Worm (Caenorhabditis elegans) whole organism, L3 larva: ENCODE results near the gene pqn-67.

Experiments used
- ZK546.5 ChIP-seq: sonication (generic microtip); optimal IDR thresholded peaks from 2 replicates; lab custom pipeline; 2017; ENCODE audit warnings: missing biosample characterization, missing genetic modification characterization
- aly-2 ChIP-seq: fragments of 150-350 bp; optimal IDR thresholded peaks from 2 replicates; lab custom pipeline; 2014; ENCODE audit warnings: missing biosample characterization, missing genetic modification characterization
- ama-1 ChIP-seq: fragments of 150-350 bp; optimal IDR thresholded peaks from 2 replicates; lab custom pipeline; 2018
- ceh-9 ChIP-seq: sonication (generic microtip); optimal IDR thresholded peaks from 2 replicates; lab custom pipeline; 2018; ENCODE audit warnings: missing biosample characterization, missing genetic modification characterization
- daf-12 ChIP-seq: fragments of 150-350 bp; optimal IDR thresholded peaks from 2 replicates; lab custom pipeline; 2014; ENCODE audit warnings: missing biosample characterization, missing genetic modification reagents, missing genetic modification characterization
- egl-5 ChIP-seq: fragments of 150-350 bp; optimal IDR thresholded peaks from 2 replicates; lab custom pipeline; 2017; ENCODE audit warnings: missing biosample characterization, missing genetic modification reagents, missing genetic modification characterization, inconsistent platforms
- elt-1 ChIP-seq: fragments of 150-350 bp; optimal IDR thresholded peaks from 2 replicates; lab custom pipeline; 2014; ENCODE audit warnings: missing biosample characterization, missing genetic modification characterization
- elt-2 ChIP-seq: sonication (generic microtip); optimal IDR thresholded peaks from 2 replicates; lab custom pipeline; 2016; ENCODE audit warnings: missing genetic modification reagents, mild to moderate bottlenecking, missing genetic modification characterization, missing compliant biosample characterization
- eor-1 ChIP-seq, 2 experiments: fragments of 150-350 bp; optimal IDR thresholded peaks; 2 replicates each; lab custom pipeline; 2014 to 2018; ENCODE audit warnings: missing biosample characterization in 2 of 2, missing genetic modification characterization in 2 of 2
- fkh-2 ChIP-seq: fragments of 150-350 bp; optimal IDR thresholded peaks from 2 replicates; lab custom pipeline; 2014; ENCODE audit warnings: missing biosample characterization, missing genetic modification reagents, missing genetic modification characterization
- hmg-11 ChIP-seq: sonication (generic microtip); optimal IDR thresholded peaks from 2 replicates; lab custom pipeline; 2016; ENCODE audit warnings: missing genetic modification characterization, missing compliant biosample characterization
- jun-1 ChIP-seq: fragments of 150-350 bp; optimal IDR thresholded peaks from 2 replicates; lab custom pipeline; 2014; ENCODE audit warnings: missing biosample characterization, missing genetic modification reagents, missing genetic modification characterization
- lin-15B ChIP-seq: fragments of 150-350 bp; optimal IDR thresholded peaks from 2 replicates; lab custom pipeline; 2014; ENCODE audit warnings: missing biosample characterization, missing genetic modification characterization
- lin-39 ChIP-seq: fragments of 150-350 bp; optimal IDR thresholded peaks from 2 replicates; lab custom pipeline; 2018; ENCODE audit warnings: missing biosample characterization, missing genetic modification reagents, missing genetic modification characterization
- lsy-12 ChIP-seq: sonication (generic microtip); optimal IDR thresholded peaks from 2 replicates; lab custom pipeline; 2016; ENCODE audit warnings: mild to moderate bottlenecking, missing genetic modification characterization, missing compliant biosample characterization
- mml-1 ChIP-seq: fragments of 150-350 bp; sonication (generic microtip); optimal IDR thresholded peaks from 3 replicates; lab custom pipeline; 2014; ENCODE audit warnings: missing biosample characterization, missing genetic modification characterization
- nfya-1 ChIP-seq: sonication (generic microtip); optimal IDR thresholded peaks from 2 replicates; lab custom pipeline; 2017; ENCODE audit warnings: missing genetic modification characterization, mild to moderate bottlenecking, missing compliant biosample characterization, antibody characterized with exemption, moderate library complexity; ENCODE audit not compliant: insufficient read depth
- nhr-11 ChIP-seq: fragments of 150-350 bp; optimal IDR thresholded peaks from 2 replicates; lab custom pipeline; 2014; ENCODE audit warnings: missing biosample characterization, missing genetic modification characterization
- nhr-12 ChIP-seq: fragments of 150-350 bp; optimal IDR thresholded peaks from 2 replicates; lab custom pipeline; 2014; ENCODE audit warnings: missing biosample characterization, missing genetic modification characterization
- nhr-23 ChIP-seq: fragments of 150-350 bp; optimal IDR thresholded peaks from 2 replicates; lab custom pipeline; 2014; ENCODE audit warnings: missing biosample characterization, missing genetic modification reagents, missing genetic modification characterization
- nhr-237 ChIP-seq: fragments of 150-350 bp; optimal IDR thresholded peaks from 2 replicates; lab custom pipeline; 2014; ENCODE audit warnings: missing biosample characterization, missing genetic modification characterization
- nhr-25 ChIP-seq: sonication (generic microtip); optimal IDR thresholded peaks from 2 replicates; lab custom pipeline; 2017; ENCODE audit warnings: missing biosample characterization, missing genetic modification characterization
- nhr-28 ChIP-seq: fragments of 150-350 bp; optimal IDR thresholded peaks from 2 replicates; lab custom pipeline; 2014; ENCODE audit warnings: missing biosample characterization, missing genetic modification characterization
- nhr-43 ChIP-seq: sonication (generic microtip); optimal IDR thresholded peaks from 2 replicates; lab custom pipeline; 2016; ENCODE audit warnings: mild to moderate bottlenecking, missing genetic modification characterization, missing compliant biosample characterization; ENCODE audit not compliant: poor library complexity, severe bottlenecking
- nhr-76 ChIP-seq: fragments of 150-350 bp; sonication (generic microtip); optimal IDR thresholded peaks from 5 replicates; lab custom pipeline; 2014; ENCODE audit warnings: missing biosample characterization, missing genetic modification characterization
- nhr-77 ChIP-seq: fragments of 150-350 bp; optimal IDR thresholded peaks from 2 replicates; lab custom pipeline; 2014; ENCODE audit warnings: missing biosample characterization, missing genetic modification characterization
- pha-4 ChIP-seq: fragments of 150-350 bp; optimal IDR thresholded peaks from 2 replicates; lab custom pipeline; 2014; ENCODE audit warnings: missing biosample characterization, missing genetic modification reagents, missing genetic modification characterization
- pqm-1 ChIP-seq: fragments of 150-350 bp; optimal IDR thresholded peaks from 2 replicates; lab custom pipeline; 2017; ENCODE audit warnings: missing biosample characterization, missing genetic modification characterization, inconsistent platforms
- sea-2 ChIP-seq: fragments of 150-350 bp; sonication (generic microtip); optimal IDR thresholded peaks from 4 replicates; lab custom pipeline; 2014; ENCODE audit warnings: missing biosample characterization, missing genetic modification reagents, missing genetic modification characterization
- snpc-4 ChIP-seq: fragments of 150-350 bp; optimal IDR thresholded peaks from 2 replicates; lab custom pipeline; 2014; ENCODE audit warnings: missing biosample characterization, missing genetic modification characterization
- tbx-2 ChIP-seq: sonication (generic microtip); optimal IDR thresholded peaks from 2 replicates; lab custom pipeline; 2016; ENCODE audit warnings: mild to moderate bottlenecking, missing genetic modification characterization, missing compliant biosample characterization
- unc-39 ChIP-seq: sonication (generic microtip); optimal IDR thresholded peaks from 4 replicates; lab custom pipeline; 2017; ENCODE audit warnings: missing biosample characterization, missing genetic modification characterization
- zag-1 ChIP-seq: fragments of 150-350 bp; optimal IDR thresholded peaks from 2 replicates; lab custom pipeline; 2014; ENCODE audit warnings: missing biosample characterization, missing genetic modification characterization
- ztf-11 ChIP-seq: fragments of 150-350 bp; optimal IDR thresholded peaks from 2 replicates; lab custom pipeline; 2014; ENCODE audit warnings: missing biosample characterization, missing genetic modification characterization
- ztf-4 ChIP-seq: fragments of 150-350 bp; optimal IDR thresholded peaks from 2 replicates; lab custom pipeline; 2014; ENCODE audit warnings: missing biosample characterization, missing genetic modification characterization

The pqn-67 gene

ce11 chrV:12941797-12942474 lies 17.7 kb downstream of the pqn-67 start, which contains the start of gene T16G1.4:
Gene T16G1.4, minus strand, starts transcription at chrV:12941847.
- no peak for TF ChIP-seq hmg-11
- no peak for TF ChIP-seq nfya-1 (tag; lab: Kevin White, UChicago)
- peak; percentile 2 for TF ChIP-seq pha-4 (tag; lab: Kevin White, UChicago)
- peak; percentile 73 for TF ChIP-seq elt-2 (tag; lab: Kevin White, UChicago)
- no peak for TF ChIP-seq aly-2 (tag; lab: Kevin White, UChicago)
- no peak for TF ChIP-seq lsy-12
- TF ChIP-seq zag-1 (tag; lab: Kevin White, UChicago) = no peak
- TF ChIP-seq pqm-1 (tag; lab: Kevin White, UChicago) = peak; percentile 32
- TF ChIP-seq, all 47 proteins: peak for 3

- no peak for TF ChIP-seq lin-15B (tag; lab: Kevin White, UChicago)
- no peak for TF ChIP-seq nfya-1 (tag; lab: Kevin White, UChicago)
These were observed 19.2 kb downstream of the pqn-67 start for ce11 chrV:12943399-12943798.

ce11 chrV:12944229-12944628 lies 20.0 kb downstream of the pqn-67 start, which contains the start of gene T16G1.3:
Gene T16G1.3, minus strand, starts transcription at chrV:12944329.
- TF ChIP-seq eor-1 (tag; optimal IDR thresholded peaks at IDR 0.05; lab: Kevin White, UChicago) (no peak), nhr-43 (tag; lab: Kevin White, UChicago) (no peak), nhr-12 (tag; lab: Kevin White, UChicago) (no peak), nhr-237 (tag; lab: Kevin White, UChicago) (no peak), nhr-76 (tag; lab: Kevin White, UChicago) (no peak), nhr-28 (no peak), snpc-4 (tag; lab: Kevin White, UChicago) (no peak), nhr-23 (no peak), elt-1 (no peak), nhr-77 (tag; lab: Kevin White, UChicago) (no peak), unc-39 (tag; lab: Kevin White, UChicago) (no peak), sea-2 (GFP tag; lab: Kevin White, UChicago) (no peak), ztf-4 (tag; lab: Kevin White, UChicago) (no peak), nhr-11 (no peak), ama-1 (lab: Kevin White, UChicago) (no peak), ceh-9 (tag; lab: Kevin White, UChicago) (no peak), ZK546.5 (no peak), fkh-2 (no peak), jun-1 (tag; lab: Kevin White, UChicago) (no peak), tbx-2 (tag; lab: Kevin White, UChicago) (no peak)
- TF ChIP-seq, all 47 proteins: peak for 0

ce11 chrV:12944775-12945174 lies 20.5 kb downstream of the pqn-67 start, which contains the start of gene grl-2:
Gene grl-2, plus strand, starts transcription at chrV:12945075.
- TF ChIP-seq elt-1 (no peak), unc-39 (tag; lab: Kevin White, UChicago) (no peak), egl-5 (tag; lab: Kevin White, UChicago) (no peak), zag-1 (tag; lab: Kevin White, UChicago) (no peak), eor-1 (tag; optimal IDR thresholded peaks at IDR 0.05; lab: Kevin White, UChicago) (no peak), ztf-4 (tag; lab: Kevin White, UChicago) (no peak), nfya-1 (tag; lab: Kevin White, UChicago) (no peak), nhr-43 (tag; lab: Kevin White, UChicago) (no peak), daf-12 (tag; lab: Kevin White, UChicago) (no peak), elt-2 (tag; lab: Kevin White, UChicago) (no peak), lin-15B (tag; lab: Kevin White, UChicago) (no peak), nhr-76 (tag; lab: Kevin White, UChicago) (no peak), ztf-11 (tag; lab: Kevin White, UChicago) (no peak), ama-1 (lab: Kevin White, UChicago) (no peak), sea-2 (GFP tag; lab: Kevin White, UChicago) (no peak)

ce11 chrV:12949607-12950006 lies 25.4 kb downstream of the pqn-67 start, which contains the start of gene T16G1.13:
Gene T16G1.13, plus strand, starts transcription at chrV:12949907.
- TF ChIP-seq nhr-12 (tag; lab: Kevin White, UChicago) (no peak), snpc-4 (tag; lab: Kevin White, UChicago) (no peak), nhr-25 (tag; lab: Kevin White, UChicago) (no peak), pqm-1 (tag; lab: Kevin White, UChicago) (no peak), mml-1 (tag; lab: Kevin White, UChicago) (no peak), lin-39 (tag; lab: Kevin White, UChicago) (no peak), ztf-11 (tag; lab: Kevin White, UChicago) (no peak)
